Fruit fly (Drosophila melanogaster) whole organism: ENCODE data around the gene CG13022.

ENCODE experiments used
- CG8478 ChIP-seq: fragments of >200 bp; optimal IDR thresholded peaks from 2 replicates; lab custom pipeline; 2018; ENCODE audit warnings: inconsistent platforms
- Dll ChIP-seq: fragments of >200 bp; optimal IDR thresholded peaks from 2 replicates; lab custom pipeline; 2017
- EcR ChIP-seq, 2 experiments: fragments of >200 bp; optimal IDR thresholded peaks; 2 replicates each; lab custom pipeline; 2017; ENCODE audit warnings: missing biosample characterization in 2 of 2, missing genetic modification characterization in 2 of 2, missing genetic modification reagents in 2 of 2

DNA sequence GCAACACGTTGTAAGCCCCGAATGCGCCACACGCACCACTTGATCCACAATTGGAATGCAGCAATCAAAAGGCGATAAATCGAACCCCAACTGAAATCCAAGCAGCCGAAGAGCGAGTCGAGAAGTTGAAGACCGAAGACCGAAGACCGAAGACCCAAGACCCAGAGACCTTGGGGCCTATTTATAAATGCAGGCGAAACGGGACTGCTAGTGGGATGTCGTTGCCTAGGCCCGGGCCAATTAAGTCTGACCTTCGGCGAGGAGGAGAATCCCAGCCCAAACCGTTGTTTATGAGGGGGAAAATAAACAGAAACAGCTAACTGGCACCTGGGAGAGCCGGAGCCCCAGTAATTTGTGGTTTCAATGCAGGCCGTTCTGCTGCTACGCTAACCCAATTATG lies 2.1 kb downstream of the CG13022 start:
- TF ChIP-seq CG8478 (lab: Kevin White, UChicago): no peak
- TF ChIP-seq EcR (GFP tag; optimal IDR thresholded peaks at IDR 0.05; lab: Kevin White, UChicago): no peak
- TF ChIP-seq Dll (lab: Kevin White, UChicago): no peak
